Fruit fly (Drosophila melanogaster) whole organism, embryonic: Measurements from ENCODE around the gene Hmt4-20.

Experiments used
- CG10543 ChIP-seq: fragments of 200-800 bp; sonication (Bioruptor generic); optimal IDR thresholded peaks from 3 replicates; lab custom pipeline; 2017; ENCODE audit warnings: missing biosample characterization, mild to moderate bottlenecking, missing genetic modification characterization, moderate library complexity
- CG12942 ChIP-seq: fragments of 200-800 bp; sonication (Bioruptor generic); optimal IDR thresholded peaks from 3 replicates; lab custom pipeline; 2016; ENCODE audit warnings: missing biosample characterization, missing genetic modification characterization
- CG13624 ChIP-seq: fragments of 200-800 bp; sonication (Bioruptor generic); optimal IDR thresholded peaks from 2 replicates; lab custom pipeline; 2016; ENCODE audit warnings: missing biosample characterization, missing genetic modification characterization
- CG13775 ChIP-seq: fragments of 200-800 bp; sonication (Bioruptor generic); optimal IDR thresholded peaks from 3 replicates; lab custom pipeline; 2017; ENCODE audit warnings: missing biosample characterization, mild to moderate bottlenecking, missing genetic modification characterization
- CG16815 ChIP-seq: fragments of 200-800 bp; sonication (Bioruptor generic); optimal IDR thresholded peaks from 3 replicates; lab custom pipeline; 2017; ENCODE audit warnings: missing biosample characterization, mild to moderate bottlenecking, missing genetic modification characterization
- CG17328 ChIP-seq: fragments of 200-800 bp; sonication (Bioruptor generic); IDR thresholded peaks from 2 replicates; pipeline ENCODE4 v1.3.6; 2022; ENCODE audit warnings: missing biosample characterization, missing genetic modification characterization
- CG18619 ChIP-seq: fragments of 200-800 bp; sonication (Bioruptor generic); optimal IDR thresholded peaks from 3 replicates; lab custom pipeline; 2017; ENCODE audit warnings: missing biosample characterization, mild to moderate bottlenecking, missing genetic modification characterization
- CG2199 ChIP-seq: fragments of 200-800 bp; sonication (Bioruptor generic); IDR thresholded peaks from 3 replicates; pipeline ENCODE4 v1.3.6; 2022; ENCODE audit warnings: missing biosample characterization, missing genetic modification characterization
- CG3995 ChIP-seq: fragments of 200-800 bp; sonication (Bioruptor generic); optimal IDR thresholded peaks from 3 replicates; lab custom pipeline; 2016; ENCODE audit warnings: missing biosample characterization, missing genetic modification characterization
- CG4328 ChIP-seq: fragments of 200-800 bp; sonication (Bioruptor generic); optimal IDR thresholded peaks from 3 replicates; lab custom pipeline; 2017; ENCODE audit warnings: missing biosample characterization, missing genetic modification reagents, missing genetic modification characterization
- CG6791 ChIP-seq: fragments of 200-800 bp; sonication (Bioruptor generic); IDR thresholded peaks from 3 replicates; pipeline ENCODE4 v1.3.6; 2022; ENCODE audit warnings: missing biosample characterization, missing genetic modification characterization; ENCODE audit not compliant: partially characterized antibody
- CG7786 ChIP-seq: fragments of 200-800 bp; sonication (Bioruptor generic); optimal IDR thresholded peaks from 2 replicates; lab custom pipeline; 2016; ENCODE audit warnings: missing biosample characterization, missing genetic modification characterization
- CG8478 ChIP-seq: fragments of >200 bp; optimal IDR thresholded peaks from 2 replicates; lab custom pipeline; 2018
- CG8944 ChIP-seq: fragments of 200-800 bp; sonication (Bioruptor generic); optimal IDR thresholded peaks from 3 replicates; lab custom pipeline; 2016; ENCODE audit warnings: missing biosample characterization, missing genetic modification characterization
- CrebB ChIP-seq: fragments of 200-800 bp; sonication (Bioruptor generic); optimal IDR thresholded peaks from 3 replicates; lab custom pipeline; 2018; ENCODE audit warnings: missing biosample characterization, mild to moderate bottlenecking, missing genetic modification characterization
- D19B ChIP-seq: fragments of 200-800 bp; sonication (Bioruptor generic); optimal IDR thresholded peaks from 2 replicates; lab custom pipeline; 2017; ENCODE audit warnings: missing biosample characterization, mild to moderate bottlenecking, missing genetic modification characterization
- Fer2 ChIP-seq: fragments of 200-800 bp; sonication (Bioruptor generic); optimal IDR thresholded peaks from 2 replicates; lab custom pipeline; 2018; ENCODE audit warnings: missing biosample characterization, mild to moderate bottlenecking, missing genetic modification characterization, moderate library complexity
- HmgD ChIP-seq: fragments of 200-800 bp; sonication (Bioruptor generic); optimal IDR thresholded peaks from 3 replicates; lab custom pipeline; 2016; ENCODE audit warnings: missing biosample characterization, missing genetic modification characterization
- Hr51 ChIP-seq, 2 experiments: fragments of 200-800 bp; sonication (Bioruptor generic); optimal IDR thresholded peaks; 2 replicates in 1 of 2; 3 replicates in 1 of 2; lab custom pipeline; 2016 to 2018; ENCODE audit warnings: missing biosample characterization in 2 of 2, missing genetic modification characterization in 2 of 2, mild to moderate bottlenecking in 1 of 2, moderate library complexity in 1 of 2
- Hsf ChIP-seq: fragments of 200-800 bp; sonication (Bioruptor generic); optimal IDR thresholded peaks from 3 replicates; lab custom pipeline; 2016; ENCODE audit warnings: missing biosample characterization, missing genetic modification characterization
- NfI ChIP-seq: fragments of 200-800 bp; sonication (Bioruptor generic); optimal IDR thresholded peaks from 3 replicates; lab custom pipeline; 2018; ENCODE audit warnings: missing biosample characterization, mild to moderate bottlenecking, missing genetic modification characterization, moderate library complexity
- Side ChIP-seq: fragments of 200-800 bp; sonication (Bioruptor generic); optimal IDR thresholded peaks from 2 replicates; lab custom pipeline; 2016; ENCODE audit warnings: missing biosample characterization, missing genetic modification characterization
- Sox102F ChIP-seq: fragments of 200-800 bp; sonication (Bioruptor generic); optimal IDR thresholded peaks from 2 replicates; lab custom pipeline; 2018; ENCODE audit warnings: missing biosample characterization, mild to moderate bottlenecking, missing genetic modification characterization, moderate library complexity
- ara ChIP-seq: fragments of 200-800 bp; sonication (Bioruptor generic); IDR thresholded peaks from 2 replicates; pipeline ENCODE4 v1.3.6; 2022; ENCODE audit warnings: missing biosample characterization, missing genetic modification characterization
- ash1 ChIP-seq: fragments of 200-800 bp; sonication (Bioruptor generic); optimal IDR thresholded peaks from 2 replicates; lab custom pipeline; 2018; ENCODE audit warnings: missing biosample characterization, mild to moderate bottlenecking, missing genetic modification characterization
- az2 ChIP-seq: fragments of 200-800 bp; sonication (Bioruptor generic); optimal IDR thresholded peaks from 3 replicates; lab custom pipeline; 2016; ENCODE audit warnings: missing biosample characterization, missing genetic modification characterization
- cg ChIP-seq: fragments of 200-800 bp; sonication (Bioruptor generic); optimal IDR thresholded peaks from 3 replicates; lab custom pipeline; 2019; ENCODE audit warnings: missing biosample characterization, mild to moderate bottlenecking, missing genetic modification characterization, moderate library complexity
- crc ChIP-seq: fragments of 200-800 bp; sonication (Bioruptor generic); optimal IDR thresholded peaks from 2 replicates; lab custom pipeline; 2016; ENCODE audit warnings: missing biosample characterization, missing genetic modification characterization
- dan ChIP-seq: fragments of 200-800 bp; sonication (Bioruptor generic); IDR thresholded peaks from 2 replicates; pipeline ENCODE4 v1.3.6; 2022; ENCODE audit warnings: missing biosample characterization, missing genetic modification characterization
- dmrt11E ChIP-seq: fragments of 200-800 bp; sonication (Bioruptor generic); optimal IDR thresholded peaks from 3 replicates; lab custom pipeline; 2018; ENCODE audit warnings: missing biosample characterization, mild to moderate bottlenecking, missing genetic modification characterization, moderate library complexity
- gcm ChIP-seq: fragments of 200-800 bp; sonication (Bioruptor generic); optimal IDR thresholded peaks from 2 replicates; lab custom pipeline; 2019; ENCODE audit warnings: missing biosample characterization, mild to moderate bottlenecking, missing genetic modification characterization, moderate library complexity
- gem ChIP-seq: fragments of 200-800 bp; sonication (Bioruptor generic); optimal IDR thresholded peaks from 2 replicates; lab custom pipeline; 2019; ENCODE audit warnings: missing biosample characterization, mild to moderate bottlenecking, missing genetic modification characterization, moderate library complexity
- gsb-n ChIP-seq: fragments of 200-800 bp; sonication (Bioruptor generic); optimal IDR thresholded peaks from 3 replicates; lab custom pipeline; 2018; ENCODE audit warnings: missing biosample characterization, mild to moderate bottlenecking, missing genetic modification characterization
- h ChIP-seq: fragments of >200 bp; optimal IDR thresholded peaks from 2 replicates; lab custom pipeline; 2017
- hbn ChIP-seq: fragments of 200-800 bp; sonication (Bioruptor generic); IDR thresholded peaks from 2 replicates; pipeline ENCODE4 v1.3.6; 2022; ENCODE audit warnings: missing biosample characterization, missing genetic modification characterization; ENCODE audit not compliant: partially characterized antibody
- jigr1 ChIP-seq: fragments of 200-800 bp; sonication (Bioruptor generic); IDR thresholded peaks from 3 replicates; pipeline ENCODE4 v1.3.6; 2022; ENCODE audit warnings: missing biosample characterization, missing genetic modification characterization
- lab ChIP-seq: fragments of 200-800 bp; sonication (Bioruptor generic); optimal IDR thresholded peaks from 3 replicates; lab custom pipeline; 2017; ENCODE audit warnings: missing biosample characterization, missing genetic modification characterization, mild to moderate bottlenecking, moderate library complexity, missing genetic modification reagents
- lilli ChIP-seq: fragments of 200-800 bp; sonication (Bioruptor generic); optimal IDR thresholded peaks from 3 replicates; lab custom pipeline; 2016; ENCODE audit warnings: missing biosample characterization, missing genetic modification characterization
- lola ChIP-seq, 3 experiments: fragments of >200 bp in 2 of 3; fragments of 200-800 bp in 1 of 3; sonication (Bioruptor generic) in 1 of 3; optimal IDR thresholded peaks; 2 replicates each; lab custom pipeline; 2017 to 2019; ENCODE audit warnings: missing biosample characterization in 3 of 3, missing genetic modification characterization in 3 of 3, mild to moderate bottlenecking in 1 of 3, moderate library complexity in 1 of 3
- maf-S ChIP-seq: fragments of 200-800 bp; sonication (Bioruptor generic); optimal IDR thresholded peaks from 2 replicates; lab custom pipeline; 2016; ENCODE audit warnings: missing biosample characterization, missing genetic modification characterization
- mam ChIP-seq: fragments of 200-800 bp; sonication (Bioruptor generic); optimal IDR thresholded peaks from 3 replicates; lab custom pipeline; 2016; ENCODE audit warnings: missing biosample characterization, missing genetic modification characterization
- mld ChIP-seq: fragments of 200-800 bp; sonication (Bioruptor generic); IDR thresholded peaks from 3 replicates; pipeline ENCODE4 v1.3.6; 2022; ENCODE audit warnings: missing biosample characterization, missing genetic modification characterization; ENCODE audit not compliant: partially characterized antibody
- pros ChIP-seq: fragments of 200-800 bp; sonication (Bioruptor generic); optimal IDR thresholded peaks from 3 replicates; lab custom pipeline; 2019; ENCODE audit warnings: missing biosample characterization, mild to moderate bottlenecking, missing genetic modification characterization, moderate library complexity
- shn ChIP-seq: fragments of 200-800 bp; sonication (Bioruptor generic); optimal IDR thresholded peaks from 3 replicates; lab custom pipeline; 2016; ENCODE audit warnings: missing biosample characterization, missing genetic modification characterization
- sim ChIP-seq: fragments of 200-800 bp; sonication (Bioruptor generic); IDR thresholded peaks from 2 replicates; pipeline ENCODE4 v1.3.6; 2022; ENCODE audit warnings: missing biosample characterization, missing genetic modification characterization
- sug ChIP-seq: fragments of 200-800 bp; optimal IDR thresholded peaks from 2 replicates; lab custom pipeline; 2019; ENCODE audit warnings: missing biosample characterization, mild to moderate bottlenecking, missing genetic modification characterization, moderate library complexity
- tin ChIP-seq: fragments of 200-800 bp; sonication (Bioruptor generic); optimal IDR thresholded peaks from 3 replicates; lab custom pipeline; 2016; ENCODE audit warnings: missing biosample characterization, missing genetic modification characterization
- wor ChIP-seq: fragments of 200-800 bp; sonication (Bioruptor generic); IDR thresholded peaks from 2 replicates; pipeline ENCODE4 v1.3.6; 2022; ENCODE audit warnings: missing biosample characterization, missing genetic modification characterization
- zen ChIP-seq: fragments of 200-800 bp; sonication (Bioruptor generic); optimal IDR thresholded peaks from 3 replicates; lab custom pipeline; 2018; ENCODE audit warnings: missing biosample characterization, mild to moderate bottlenecking, missing genetic modification characterization, moderate library complexity
- zen2 ChIP-seq: fragments of 200-800 bp; sonication (Bioruptor generic); IDR thresholded peaks from 3 replicates; pipeline ENCODE4 v1.3.6; 2022; ENCODE audit warnings: missing biosample characterization, missing genetic modification characterization; ENCODE audit not compliant: partially characterized antibody
- zf30C ChIP-seq: fragments of 200-800 bp; sonication (Bioruptor generic); optimal IDR thresholded peaks from 3 replicates; lab custom pipeline; 2018; ENCODE audit warnings: missing biosample characterization, mild to moderate bottlenecking, missing genetic modification characterization

Hmt4-20 gene

dm6 chrX:654949-655348 lies 884 bp downstream of the Hmt4-20 start (continued):
- TF ChIP-seq hbn (GFP tag; lab: Robert Waterston, UW): no peak
- peak; percentile 96 for TF ChIP-seq lilli (GFP tag; lab: Kevin White, UChicago)
- peak; percentile 87 for TF ChIP-seq jigr1 (GFP tag; lab: Robert Waterston, UW)
- peak; percentile 94 for TF ChIP-seq az2 (GFP tag; lab: Kevin White, UChicago)
- TF ChIP-seq tin (GFP tag; lab: Kevin White, UChicago): peak; percentile 96
- TF ChIP-seq maf-S: peak; percentile 95
- peak; percentile 90 for TF ChIP-seq CG16815
- TF ChIP-seq cg (GFP tag; lab: Kevin White, UChicago): no peak
- TF ChIP-seq Hr51 (GFP tag; optimal IDR thresholded peaks at IDR 0.05; lab: Kevin White, UChicago): peak; percentile 94 to 95
- peak; percentile 79 for TF ChIP-seq CG3995 (GFP tag; lab: Kevin White, UChicago)
- TF ChIP-seq CG13624: peak; percentile 97
- TF ChIP-seq CG18619 (GFP tag; lab: Kevin White, UChicago): peak; percentile 92
- peak; percentile 35 for TF ChIP-seq zf30C (GFP tag; lab: Kevin White, UChicago)
- peak; percentile 93 for TF ChIP-seq sim
- TF ChIP-seq mld (GFP tag; lab: Robert Waterston, UW): no peak
- TF ChIP-seq crc (GFP tag; lab: Kevin White, UChicago): peak; percentile 94
- TF ChIP-seq CG10543 (GFP tag; lab: Kevin White, UChicago): peak; percentile 95
- no peak for TF ChIP-seq h (lab: Kevin White, UChicago)
- peak; percentile 90 for TF ChIP-seq gsb-n (tag; lab: Kevin White, UChicago)
- TF ChIP-seq CG7786: peak; percentile 96
- TF ChIP-seq dmrt11E (tag; lab: Kevin White, UChicago): peak; percentile 87
- TF ChIP-seq CG13775 (GFP tag; lab: Kevin White, UChicago): peak; percentile 91
- TF ChIP-seq zen2 (GFP tag; lab: Robert Waterston, UW): no peak
- TF ChIP-seq CG2199 (GFP tag; lab: Robert Waterston, UW): peak; percentile 97
- peak; percentile 94 for TF ChIP-seq CrebB
- TF ChIP-seq lab: peak; percentile 97
- peak; percentile 95 for TF ChIP-seq gem (tag; lab: Kevin White, UChicago)
- TF ChIP-seq zen (tag; lab: Kevin White, UChicago): peak; percentile 86
- peak; percentile 93 for TF ChIP-seq CG8944 (GFP tag; lab: Kevin White, UChicago)
- TF ChIP-seq HmgD (GFP tag; lab: Kevin White, UChicago): peak; percentile 93
- peak; percentile 92 for TF ChIP-seq CG12942
- TF ChIP-seq mam (GFP tag; lab: Kevin White, UChicago): peak; percentile 94
- peak; percentile 96 for TF ChIP-seq Sox102F (GFP tag; lab: Kevin White, UChicago)
- peak in 1 of 3 experiments; percentile 83 for TF ChIP-seq lola (GFP tag; optimal IDR thresholded peaks at IDR 0.05; lab: Kevin White, UChicago)
- TF ChIP-seq sug (tag; lab: Kevin White, UChicago): peak; percentile 89
- peak; percentile 86 for TF ChIP-seq ash1 (GFP tag; lab: Kevin White, UChicago)
- peak; percentile 55 for TF ChIP-seq pros (GFP tag; lab: Kevin White, UChicago)
- TF ChIP-seq Side: peak; percentile 95
- TF ChIP-seq shn: peak; percentile 95
- TF ChIP-seq NfI: peak; percentile 96
- TF ChIP-seq dan: peak; percentile 46
- TF ChIP-seq gcm (GFP tag; lab: Kevin White, UChicago): peak; percentile 92
- TF ChIP-seq CG17328 (GFP tag; lab: Robert Waterston, UW): peak; percentile 97
- TF ChIP-seq CG6791: no peak
- TF ChIP-seq CG8478 (lab: Kevin White, UChicago): no peak
- TF ChIP-seq Fer2 (tag; lab: Kevin White, UChicago): peak; percentile 92
- TF ChIP-seq ara (GFP tag; lab: Robert Waterston, UW): peak; percentile 97
- peak; percentile 95 for TF ChIP-seq Hsf (GFP tag; lab: Kevin White, UChicago)
- peak; percentile 93 for TF ChIP-seq CG4328
- peak; percentile 84 for TF ChIP-seq D19B (GFP tag; lab: Kevin White, UChicago)
- TF ChIP-seq wor (GFP tag; lab: Robert Waterston, UW): peak; percentile 92
